Fruit fly (Drosophila melanogaster) whole organism, larva: ENCODE data around the gene CG43996.

Experiments
- noc ChIP-seq: fragments of 200-800 bp; sonication (Bioruptor generic); optimal IDR thresholded peaks from 3 replicates; lab custom pipeline; 2019; ENCODE audit warnings: missing biosample characterization, mild to moderate bottlenecking, missing genetic modification characterization, moderate library complexity

The CG43996 gene

dm6 chrX:17022004-17022403 lies at the start of gene CG43996:
Gene CG43996, plus strand, starts transcription at chrX:17022304.
- TF ChIP-seq noc (tag; lab: Kevin White, UChicago) = no peak

- no peak for TF ChIP-seq noc (tag; lab: Kevin White, UChicago)
Observed at dm6 chrX:16986928-16987327, 35.2 kb upstream of the CG43996 start.

dm6 chrX:17021435-17021834 lies 669 bp upstream of the CG43996 start:
- TF ChIP-seq noc (tag; lab: Kevin White, UChicago) = no peak

dm6 chrX:17023199-17023598 lies 1.1 kb downstream of the CG43996 start, which contains the start of gene CG43997:
Gene CG43997, plus strand, starts transcription at chrX:17023499.
- no peak for TF ChIP-seq noc (tag; lab: Kevin White, UChicago)

- no peak for TF ChIP-seq noc (tag; lab: Kevin White, UChicago)
Observed at dm6 chrX:17047730-17048577, 25.9 kb downstream of the CG43996 start.

- no peak for TF ChIP-seq noc (tag; lab: Kevin White, UChicago)
Observed at dm6 chrX:17066632-17067031, 44.5 kb downstream of the CG43996 start, which contains the start of gene CG45002. Gene CG45002, minus strand, starts transcription at chrX:17066732.

dm6 chrX:17068423-17068822 lies 46.3 kb downstream of the CG43996 start, which contains the start of gene CG43077:
Gene CG43077, minus strand, starts transcription at chrX:17068523.
- no peak for TF ChIP-seq noc (tag; lab: Kevin White, UChicago)
